Worm (Caenorhabditis elegans): Measurements from ENCODE around the gene Y51H7BR.7.

DNA sequence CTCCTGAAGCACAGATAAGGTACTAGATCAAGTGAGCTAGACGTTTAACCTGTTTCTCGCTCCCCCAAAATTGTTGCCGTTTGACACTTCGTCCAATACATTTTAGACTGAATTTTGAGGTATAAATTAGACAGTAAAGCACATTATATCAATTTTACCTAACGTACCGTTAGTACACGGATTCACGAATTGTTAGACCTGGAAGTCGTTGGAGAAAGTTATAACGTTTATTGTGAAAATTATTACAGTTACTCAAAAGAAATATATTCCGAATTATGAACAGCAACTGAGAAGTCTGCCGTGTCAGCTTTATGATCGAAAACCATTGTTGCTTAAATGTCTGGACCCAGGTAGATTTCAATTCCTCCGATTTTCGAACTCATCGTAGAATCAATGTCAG is 35.4 kb upstream of the Y51H7BR.7 start:
- TF ChIP-seq elt-3 (tag; optimal IDR thresholded peaks at IDR 0.05), result no peak
- no peak for TF ChIP-seq ama-1 (optimal IDR thresholded peaks at IDR 0.05)
- TF ChIP-seq lsy-2 (tag; optimal IDR thresholded peaks at IDR 0.05), result no peak
- no peak for TF ChIP-seq efl-1 (optimal IDR thresholded peaks at IDR 0.05)
- peak in 1 of 2 experiments; percentile 91 for TF ChIP-seq efl-1 (GFP tag; optimal IDR thresholded peaks at IDR 0.05 in 1 of 2)
- TF ChIP-seq pqm-1 (tag; optimal IDR thresholded peaks at IDR 0.05), result no peak

All from whole organism, L1 larva.